Worm (Caenorhabditis elegans) whole organism, L3 larva: ENCODE data around the gene afmd-1.

ENCODE experiments used
- ZK546.5 ChIP-seq: sonication (generic microtip); optimal IDR thresholded peaks from 2 replicates; lab custom pipeline; 2017; ENCODE audit warnings: missing biosample characterization, missing genetic modification characterization
- ceh-16 ChIP-seq: sonication (generic microtip); optimal IDR thresholded peaks from 2 replicates; lab custom pipeline; 2017; ENCODE audit warnings: missing biosample characterization, missing genetic modification characterization
- elt-2 ChIP-seq: sonication (generic microtip); optimal IDR thresholded peaks from 2 replicates; lab custom pipeline; 2016; ENCODE audit warnings: missing genetic modification reagents, mild to moderate bottlenecking, missing genetic modification characterization, missing compliant biosample characterization
- elt-3 ChIP-seq, 3 experiments: fragments of 150-350 bp in 1 of 3; sonication (generic microtip) in 2 of 3; optimal IDR thresholded peaks; 2 replicates in 2 of 3; 4 replicates in 1 of 3; lab custom pipeline; 2014 to 2017; ENCODE audit warnings: missing biosample characterization in 3 of 3, missing genetic modification characterization in 3 of 3
- nhr-23 ChIP-seq: fragments of 150-350 bp; optimal IDR thresholded peaks from 2 replicates; lab custom pipeline; 2014; ENCODE audit warnings: missing biosample characterization, missing genetic modification reagents, missing genetic modification characterization
- pqm-1 ChIP-seq: fragments of 150-350 bp; optimal IDR thresholded peaks from 2 replicates; lab custom pipeline; 2017; ENCODE audit warnings: missing biosample characterization, missing genetic modification characterization, inconsistent platforms
- snpc-4 ChIP-seq: fragments of 150-350 bp; optimal IDR thresholded peaks from 2 replicates; lab custom pipeline; 2014; ENCODE audit warnings: missing biosample characterization, missing genetic modification characterization

ce11 chrIV:7274969-7275548, 31.0 kb downstream of the afmd-1 start:
- TF ChIP-seq ZK546.5 (tag; lab: Kevin White, UChicago), result no peak
- TF ChIP-seq pqm-1 (tag; lab: Kevin White, UChicago), result no peak
- no peak for TF ChIP-seq ceh-16 (tag; lab: Kevin White, UChicago)
- TF ChIP-seq nhr-23, result no peak
- TF ChIP-seq snpc-4 (tag; lab: Kevin White, UChicago), result no peak
- peak; percentile 25 for TF ChIP-seq elt-2 (tag; lab: Kevin White, UChicago)
- no peak for TF ChIP-seq elt-3 (tag; optimal IDR thresholded peaks at IDR 0.05; lab: Kevin White, UChicago)
